Worm (Caenorhabditis elegans) whole organism, L4 larva: ENCODE data around the gene elpc-2.

ENCODE experiments used
- F26F4.8 ChIP-seq: fragments of 200-800 bp; sonication (Bioruptor generic); conservative IDR thresholded peaks from 2 replicates; pipeline ENCODE4 v1.3.6; 2022; ENCODE audit warnings: missing genetic modification characterization, missing compliant biosample characterization
- F44E2.7 ChIP-seq: fragments of 200-800 bp; sonication (Bioruptor generic); IDR thresholded peaks from 2 replicates; pipeline ENCODE4 v2.1.2; 2022; ENCODE audit warnings: missing genetic modification characterization, missing compliant biosample characterization
- T26A8.4 ChIP-seq: fragments of 200-800 bp; sonication (Bioruptor generic); IDR thresholded peaks from 2 replicates; pipeline ENCODE4 v1.3.6; 2022; ENCODE audit warnings: missing genetic modification characterization, missing compliant biosample characterization
- ZK546.5 ChIP-seq, 2 experiments: sonication (generic microtip); optimal IDR thresholded peaks; 2 replicates each; lab custom pipeline; 2017; ENCODE audit warnings: missing biosample characterization in 2 of 2, missing genetic modification characterization in 2 of 2
- aly-2 ChIP-seq: sonication (generic microtip); optimal IDR thresholded peaks from 2 replicates; lab custom pipeline; 2018; ENCODE audit warnings: missing biosample characterization, missing genetic modification characterization
- arid-1 ChIP-seq: fragments of 200-800 bp; sonication (Bioruptor generic); conservative IDR thresholded peaks from 2 replicates; pipeline ENCODE4 v1.3.6; 2022; ENCODE audit warnings: missing genetic modification reagents, missing genetic modification characterization, missing compliant biosample characterization
- attf-4 ChIP-seq: sonication (generic microtip); optimal IDR thresholded peaks from 3 replicates; lab custom pipeline; 2017; ENCODE audit warnings: missing biosample characterization, missing genetic modification characterization
- ceh-82 ChIP-seq: sonication (generic microtip); optimal IDR thresholded peaks from 2 replicates; lab custom pipeline; 2017; ENCODE audit warnings: missing biosample characterization, missing genetic modification characterization
- ces-1 ChIP-seq: fragments of 150-350 bp; sonication (generic microtip); optimal IDR thresholded peaks from 4 replicates; lab custom pipeline; 2014; ENCODE audit warnings: missing biosample characterization, missing genetic modification reagents, missing genetic modification characterization
- daf-19 ChIP-seq: fragments of 200-800 bp; sonication (Bioruptor generic); conservative IDR thresholded peaks from 2 replicates; pipeline ENCODE4 v1.3.6; 2022; ENCODE audit warnings: missing genetic modification characterization, missing compliant biosample characterization
- daf-8 ChIP-seq: fragments of 200-800 bp; sonication (Bioruptor generic); IDR thresholded peaks from 2 replicates; pipeline ENCODE4 v1.3.6; 2022; ENCODE audit warnings: missing genetic modification characterization, missing compliant biosample characterization
- dmd-6 ChIP-seq: fragments of 200-800 bp; sonication (Bioruptor generic); IDR thresholded peaks from 2 replicates; pipeline ENCODE4 v1.3.6; 2022; ENCODE audit warnings: missing genetic modification reagents, missing genetic modification characterization, missing compliant biosample characterization
- dmd-9 ChIP-seq: fragments of 200-800 bp; sonication (Bioruptor generic); IDR thresholded peaks from 2 replicates; pipeline ENCODE4 v1.3.6; 2022; ENCODE audit warnings: missing genetic modification reagents, missing genetic modification characterization, missing compliant biosample characterization
- dpl-1 ChIP-seq: fragments of 150-350 bp; optimal IDR thresholded peaks from 2 replicates; lab custom pipeline; 2014; ENCODE audit warnings: missing biosample characterization, missing genetic modification reagents, missing genetic modification characterization
- dve-1 ChIP-seq: sonication (generic microtip); optimal IDR thresholded peaks from 2 replicates; lab custom pipeline; 2017; ENCODE audit warnings: antibody characterized with exemption, mild to moderate bottlenecking, missing genetic modification characterization, missing compliant biosample characterization; ENCODE audit not compliant: insufficient read depth
- egl-43 ChIP-seq: fragments of 200-800 bp; sonication (Bioruptor generic); IDR thresholded peaks from 2 replicates; pipeline ENCODE4 v1.3.6; 2022; ENCODE audit warnings: missing genetic modification reagents, missing genetic modification characterization, missing compliant biosample characterization
- fkh-10 ChIP-seq: fragments of 150-350 bp; optimal IDR thresholded peaks from 2 replicates; lab custom pipeline; 2014; ENCODE audit warnings: missing biosample characterization, missing genetic modification reagents, missing genetic modification characterization
- hlh-11 ChIP-seq: fragments of 200-800 bp; sonication (Bioruptor generic); optimal IDR thresholded peaks from 2 replicates; lab custom pipeline; 2018; ENCODE audit warnings: mild to moderate bottlenecking, missing genetic modification characterization, missing compliant biosample characterization
- hlh-30 ChIP-seq: sonication (generic microtip); optimal IDR thresholded peaks from 2 replicates; lab custom pipeline; 2017; ENCODE audit warnings: antibody characterized with exemption, mild to moderate bottlenecking, missing genetic modification characterization, missing compliant biosample characterization; ENCODE audit not compliant: insufficient read depth
- hmg-1.1 ChIP-seq: fragments of 200-800 bp; sonication (Bioruptor generic); IDR thresholded peaks from 2 replicates; pipeline ENCODE4 v1.3.6; 2022; ENCODE audit warnings: missing genetic modification reagents, missing genetic modification characterization, missing compliant biosample characterization
- lim-7 ChIP-seq: fragments of 200-800 bp; sonication (Bioruptor generic); IDR thresholded peaks from 2 replicates; pipeline ENCODE4 v1.3.6; 2022; ENCODE audit warnings: missing genetic modification characterization, missing compliant biosample characterization
- lin-38 ChIP-seq: fragments of 200-800 bp; sonication (Bioruptor generic); IDR thresholded peaks from 2 replicates; pipeline ENCODE4 v1.3.6; 2022; ENCODE audit warnings: missing genetic modification reagents, missing genetic modification characterization, missing compliant biosample characterization
- lir-3 ChIP-seq: sonication (generic microtip); optimal IDR thresholded peaks from 2 replicates; lab custom pipeline; 2016; ENCODE audit warnings: mild to moderate bottlenecking, missing genetic modification characterization, missing compliant biosample characterization
- lsy-2 ChIP-seq, 2 experiments: fragments of 150-350 bp in 1 of 2; sonication (generic microtip) in 1 of 2; optimal IDR thresholded peaks; 2 replicates each; lab custom pipeline; 2014 to 2017; ENCODE audit warnings: missing biosample characterization in 2 of 2, missing genetic modification characterization in 2 of 2
- madf-9 ChIP-seq: fragments of 200-800 bp; sonication (Bioruptor generic); conservative IDR thresholded peaks from 2 replicates; pipeline ENCODE4 v1.3.6; 2022; ENCODE audit warnings: missing genetic modification reagents, missing genetic modification characterization, missing compliant biosample characterization
- mes-2 ChIP-seq: sonication (generic microtip); optimal IDR thresholded peaks from 2 replicates; lab custom pipeline; 2016; ENCODE audit warnings: missing genotype, mild to moderate bottlenecking, missing genetic modification characterization, missing compliant biosample characterization; ENCODE audit not compliant: poor library complexity, severe bottlenecking
- nhr-28 ChIP-seq: fragments of 150-350 bp; optimal IDR thresholded peaks from 2 replicates; lab custom pipeline; 2014; ENCODE audit warnings: missing biosample characterization, missing genetic modification characterization
- rbr-2 ChIP-seq: sonication (generic microtip); optimal IDR thresholded peaks from 2 replicates; lab custom pipeline; 2016; ENCODE audit warnings: missing genotype, missing genetic modification characterization, missing compliant biosample characterization
- set-16 ChIP-seq: fragments of 200-800 bp; sonication (Bioruptor generic); IDR thresholded peaks from 2 replicates; pipeline ENCODE4 v1.3.6; 2022; ENCODE audit warnings: missing genetic modification reagents, missing genetic modification characterization, missing compliant biosample characterization
- unc-130 ChIP-seq: sonication (generic microtip); optimal IDR thresholded peaks from 2 replicates; lab custom pipeline; 2016; ENCODE audit warnings: missing genetic modification reagents, missing genetic modification characterization, missing compliant biosample characterization
- unc-62 ChIP-seq, 3 experiments: fragments of 150-350 bp in 1 of 3; sonication (generic microtip); optimal IDR thresholded peaks in 2 of 3; peaks in 1 of 3; 1 replicate in 1 of 3; 2 replicates in 2 of 3; lab custom pipeline; 2014 to 2017; ENCODE audit warnings: missing biosample characterization in 3 of 3, missing genetic modification characterization in 3 of 3, missing genetic modification reagents in 3 of 3, missing genotype in 1 of 3
- zip-2 ChIP-seq: fragments of 150-350 bp; optimal IDR thresholded peaks from 2 replicates; lab custom pipeline; 2014; ENCODE audit warnings: missing biosample characterization, missing genetic modification characterization

elpc-2 gene

DNA sequence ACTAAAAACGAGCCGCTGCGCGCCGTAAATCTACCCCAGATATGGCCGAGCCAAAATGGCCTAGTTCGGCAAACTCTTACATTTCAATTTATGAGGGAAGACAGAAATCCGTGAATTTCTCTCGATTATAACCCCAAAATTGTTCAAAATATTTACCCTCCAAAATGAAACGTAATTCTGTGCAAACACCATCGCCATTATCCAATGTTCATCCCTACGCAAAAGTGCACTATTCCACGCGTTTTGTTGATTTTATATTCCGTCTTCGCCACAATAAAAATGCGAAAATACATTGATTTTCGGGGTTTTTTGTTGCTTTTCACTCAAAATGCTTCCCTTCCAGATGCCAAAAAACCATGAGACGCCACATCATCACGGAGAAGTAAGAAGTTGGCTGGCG, 37.7 kb downstream of the elpc-2 start, which contains the start of gene hut-1 (continued):
- 0 out of 2 replicates have a peak, but pooled peaks have one; percentile 14 for TF ChIP-seq dmd-6 (GFP tag; lab: Robert Waterston, UW)
- TF ChIP-seq F44E2.7 (GFP tag; lab: Robert Waterston, UW): no peak
- TF ChIP-seq mes-2 (tag; lab: Kevin White, UChicago): peak; percentile 66
- no peak for TF ChIP-seq ZK546.5 (tag; optimal IDR thresholded peaks at IDR 0.05; lab: Kevin White, UChicago)
- TF ChIP-seq lim-7: no peak

DNA sequence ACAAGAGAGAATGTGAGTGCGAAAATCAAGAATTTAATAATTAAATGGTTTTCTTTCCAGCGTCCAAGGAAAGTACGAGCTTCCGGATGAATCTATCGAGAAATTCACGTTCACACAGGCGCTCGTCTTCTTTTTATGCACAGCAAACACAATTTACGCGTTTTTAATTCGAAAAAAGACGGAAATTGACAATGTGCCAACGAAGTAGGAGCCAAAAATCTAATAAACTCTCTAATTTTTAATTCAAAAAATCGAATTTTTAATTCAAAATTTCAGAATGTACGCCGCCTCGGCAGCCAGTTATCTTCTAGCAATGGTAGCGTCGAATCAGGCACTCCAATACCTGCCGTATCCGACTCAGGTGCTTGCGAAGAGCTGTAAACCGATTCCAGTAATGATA, 38.2 kb downstream of the elpc-2 start:
- TF ChIP-seq ceh-82 (tag; lab: Kevin White, UChicago): no peak
- peak in 1 of 2 experiments; percentile 61 for TF ChIP-seq unc-62 (GFP tag; optimal IDR thresholded peaks at IDR 0.05 in 1 of 2; lab: Kevin White, UChicago)
- TF ChIP-seq unc-62 (tag; optimal IDR thresholded peaks at IDR 0.05; lab: Kevin White, UChicago): no peak

DNA sequence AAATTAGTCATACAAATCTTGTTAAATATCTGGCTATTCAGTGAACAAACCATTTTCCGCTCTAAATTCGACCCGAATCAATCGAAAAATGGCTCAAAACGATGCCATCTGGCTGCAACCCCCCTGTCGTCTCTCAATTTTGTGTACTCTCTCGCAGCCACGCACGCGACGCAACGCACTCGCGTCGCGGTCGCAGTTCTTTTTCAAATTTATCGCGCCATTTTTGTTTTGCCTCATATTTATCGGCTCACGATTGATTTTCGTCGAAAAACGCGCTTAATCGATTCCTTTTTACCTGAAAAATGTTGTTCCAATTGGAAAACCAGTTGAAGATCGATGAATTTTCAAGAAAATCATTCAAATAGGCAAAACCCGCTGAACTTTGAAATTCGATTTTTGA, 40.4 kb downstream of the elpc-2 start:
- TF ChIP-seq hlh-30 (tag; lab: Kevin White, UChicago) (peak; percentile 35), hmg-1.1 (no peak), hlh-11 (tag; lab: Kevin White, UChicago) (peak; percentile 1), dve-1 (tag; lab: Kevin White, UChicago) (peak; percentile 6), dpl-1 (GFP tag; lab: Kevin White, UChicago) (peak; percentile 32), lin-38 (GFP tag; lab: Robert Waterston, UW) (peak; percentile 33; the same call in 1 of the 2 replicates), lir-3 (no peak), T26A8.4 (GFP tag; lab: Robert Waterston, UW) (0 out of 2 replicates have a peak, but pooled peaks have one; percentile 32), ces-1 (no peak), lsy-2 (tag; optimal IDR thresholded peaks at IDR 0.05; lab: Kevin White, UChicago) (peak in 1 of 2 experiments; percentile 3), unc-130 (GFP tag; lab: Kevin White, UChicago) (peak; percentile 6), mes-2 (tag; lab: Kevin White, UChicago) (peak; percentile 60), rbr-2 (tag; lab: Kevin White, UChicago) (peak; percentile 6), egl-43 (GFP tag; lab: Robert Waterston, UW) (0 out of 2 replicates have a peak, but pooled peaks have one; percentile 52)

DNA sequence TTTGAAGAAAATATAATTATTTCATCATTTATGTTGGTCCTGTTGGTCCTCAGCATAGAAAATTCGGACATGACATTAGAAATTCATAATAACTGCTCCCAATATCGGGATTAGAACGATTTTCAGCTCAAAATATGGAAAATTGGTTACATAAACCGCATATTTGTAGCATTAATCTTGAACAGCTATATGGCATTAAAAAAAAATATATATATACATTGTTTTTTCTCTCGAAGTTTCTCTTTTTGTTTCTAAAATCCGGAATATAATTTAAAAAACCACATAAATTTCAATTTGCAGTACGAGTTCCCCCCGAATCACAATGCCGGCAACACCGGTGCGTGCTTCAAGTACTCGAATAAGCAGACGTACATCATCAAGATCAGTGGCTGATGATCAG, 40.8 kb downstream of the elpc-2 start, which contains the start of gene ssl-1:
TSS of gene ssl-1 (plus strand) at position 301 of the 400 bp plus-strand sequence.
- no peak for TF ChIP-seq attf-4 (tag; lab: Kevin White, UChicago)
- no peak for TF ChIP-seq dmd-9 (GFP tag; lab: Robert Waterston, UW)
- TF ChIP-seq mes-2 (tag; lab: Kevin White, UChicago): no peak
- TF ChIP-seq egl-43 (GFP tag; lab: Robert Waterston, UW): no peak
- TF ChIP-seq daf-19 (GFP tag; lab: Robert Waterston, UW): no peak
- TF ChIP-seq arid-1 (GFP tag; lab: Robert Waterston, UW): no peak
- TF ChIP-seq F26F4.8 (GFP tag; lab: Robert Waterston, UW): no peak
- no peak for TF ChIP-seq aly-2
- no peak for TF ChIP-seq zip-2 (tag; lab: Kevin White, UChicago)
- no peak for TF ChIP-seq nhr-28 (tag; lab: Kevin White, UChicago)
- no peak for TF ChIP-seq unc-62 (GFP tag; optimal IDR thresholded peaks at IDR 0.05 in 1 of 2; lab: Kevin White, UChicago)
- no peak for TF ChIP-seq unc-62 (tag; optimal IDR thresholded peaks at IDR 0.05; lab: Kevin White, UChicago)
- no peak for TF ChIP-seq hmg-1.1

DNA sequence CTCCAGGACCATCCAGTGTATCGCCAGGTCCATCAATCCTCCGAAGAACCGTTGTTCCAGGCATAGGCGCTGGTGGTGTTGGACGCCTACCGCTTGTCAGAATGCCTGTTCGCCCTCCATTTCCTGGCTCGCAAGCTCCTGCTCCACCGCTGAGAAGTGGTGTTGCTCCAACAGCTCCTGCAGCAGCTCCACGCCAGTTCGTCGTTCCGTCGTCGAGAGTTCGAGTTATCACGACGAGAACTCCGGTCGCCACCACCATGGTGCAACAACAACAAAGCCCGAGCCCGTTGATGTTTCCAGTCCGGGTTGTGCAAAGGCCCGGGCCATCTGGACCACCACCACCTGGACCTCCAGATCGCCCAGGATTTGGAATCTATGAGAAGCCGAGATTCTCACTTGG, 54.7 kb downstream of the elpc-2 start:
- TF ChIP-seq fkh-10 (GFP tag; lab: Kevin White, UChicago): no peak
- no peak for TF ChIP-seq dve-1 (tag; lab: Kevin White, UChicago)
- no peak for TF ChIP-seq daf-8 (GFP tag; lab: Robert Waterston, UW)
- no peak for TF ChIP-seq ceh-82 (tag; lab: Kevin White, UChicago)
- TF ChIP-seq set-16 (GFP tag; lab: Robert Waterston, UW): peak; percentile 85
- no peak for TF ChIP-seq madf-9 (GFP tag; lab: Robert Waterston, UW)
- TF ChIP-seq, all 104 proteins: peak for 1
